Worm (Caenorhabditis elegans) whole organism, L2 larva: Measurements from ENCODE around the gene srsx-37.
A peak's percentile ranks its signal among the peaks of the same experiment; 100 is the strongest.

Source experiments
- C34F6.9 ChIP-seq: fragments of 150-350 bp; optimal IDR thresholded peaks from 2 replicates; lab custom pipeline; 2014; ENCODE audit warnings: missing biosample characterization, missing genetic modification characterization
- F13H6.1 ChIP-seq: sonication (generic microtip); optimal IDR thresholded peaks from 2 replicates; lab custom pipeline; 2016; ENCODE audit warnings: missing genetic modification characterization, missing compliant biosample characterization
- R02D3.7 ChIP-seq: fragments of 150-350 bp; optimal IDR thresholded peaks from 2 replicates; lab custom pipeline; 2014; ENCODE audit warnings: missing biosample characterization, missing genetic modification characterization
- Y55F3AM.14 ChIP-seq: fragments of 200-800 bp; sonication (Bioruptor generic); optimal IDR thresholded peaks from 2 replicates; lab custom pipeline; 2018; ENCODE audit warnings: mild to moderate bottlenecking, missing genetic modification characterization, missing compliant biosample characterization
- ZK546.5 ChIP-seq: sonication (generic microtip); optimal IDR thresholded peaks from 2 replicates; lab custom pipeline; 2017; ENCODE audit warnings: missing biosample characterization, missing genetic modification characterization
- alr-1 ChIP-seq: fragments of 150-350 bp; optimal IDR thresholded peaks from 2 replicates; lab custom pipeline; 2014; ENCODE audit warnings: missing biosample characterization, missing genetic modification characterization
- aly-2 ChIP-seq: fragments of 150-350 bp; optimal IDR thresholded peaks from 2 replicates; lab custom pipeline; 2014; ENCODE audit warnings: missing biosample characterization, missing genetic modification characterization
- ama-1 ChIP-seq: fragments of 150-350 bp; optimal IDR thresholded peaks from 2 replicates; lab custom pipeline; 2018; ENCODE audit warnings: inconsistent platforms
- blmp-1 ChIP-seq: sonication (generic microtip); optimal IDR thresholded peaks from 2 replicates; lab custom pipeline; 2017; ENCODE audit warnings: missing genetic modification characterization, mild to moderate bottlenecking, missing compliant biosample characterization, antibody characterized with exemption, moderate library complexity; ENCODE audit not compliant: insufficient read depth
- ceh-16 ChIP-seq: fragments of 150-350 bp; optimal IDR thresholded peaks from 2 replicates; lab custom pipeline; 2014; ENCODE audit warnings: missing biosample characterization, missing genetic modification characterization
- crh-2 ChIP-seq: sonication (generic microtip); optimal IDR thresholded peaks from 2 replicates; lab custom pipeline; 2017; ENCODE audit warnings: missing biosample characterization, missing genetic modification characterization
- dmd-4 ChIP-seq: sonication (generic microtip); optimal IDR thresholded peaks from 2 replicates; lab custom pipeline; 2017; ENCODE audit warnings: missing biosample characterization, missing genetic modification characterization
- egl-27 ChIP-seq: sonication (generic microtip); optimal IDR thresholded peaks from 3 replicates; lab custom pipeline; 2017; ENCODE audit warnings: missing biosample characterization, missing genetic modification reagents, missing genetic modification characterization
- elt-1 ChIP-seq: fragments of 150-350 bp; optimal IDR thresholded peaks from 2 replicates; lab custom pipeline; 2014; ENCODE audit warnings: missing biosample characterization, missing genetic modification characterization
- fos-1 ChIP-seq: fragments of 150-350 bp; optimal IDR thresholded peaks from 2 replicates; lab custom pipeline; 2014; ENCODE audit warnings: missing biosample characterization, missing genetic modification characterization
- gmeb-1 ChIP-seq: fragments of 150-350 bp; optimal IDR thresholded peaks from 2 replicates; lab custom pipeline; 2014; ENCODE audit warnings: missing biosample characterization, missing genetic modification characterization
- lin-13 ChIP-seq: fragments of 150-350 bp; optimal IDR thresholded peaks from 2 replicates; lab custom pipeline; 2014; ENCODE audit warnings: missing biosample characterization, missing genetic modification reagents, missing genetic modification characterization
- lin-39 ChIP-seq: fragments of 150-350 bp; optimal IDR thresholded peaks from 2 replicates; lab custom pipeline; 2014; ENCODE audit warnings: missing biosample characterization, missing genetic modification reagents, missing genetic modification characterization
- mbf-1 ChIP-seq: sonication (generic microtip); optimal IDR thresholded peaks from 2 replicates; lab custom pipeline; 2017; ENCODE audit warnings: missing biosample characterization, missing genetic modification characterization
- mdl-1 ChIP-seq, 2 experiments: fragments of 150-350 bp in 1 of 2; sonication (generic microtip) in 1 of 2; optimal IDR thresholded peaks; 2 replicates each; lab custom pipeline; 2017; ENCODE audit warnings: missing biosample characterization in 2 of 2, missing genetic modification characterization in 2 of 2
- nhr-10 ChIP-seq: sonication (generic microtip); optimal IDR thresholded peaks from 2 replicates; lab custom pipeline; 2017; ENCODE audit warnings: missing biosample characterization, missing genetic modification characterization
- nhr-11 ChIP-seq: fragments of 150-350 bp; optimal IDR thresholded peaks from 2 replicates; lab custom pipeline; 2014; ENCODE audit warnings: missing biosample characterization, missing genetic modification characterization
- nhr-12 ChIP-seq: fragments of 150-350 bp; optimal IDR thresholded peaks from 2 replicates; lab custom pipeline; 2014; ENCODE audit warnings: missing biosample characterization, missing genetic modification characterization
- nhr-129 ChIP-seq: fragments of 150-350 bp; optimal IDR thresholded peaks from 2 replicates; lab custom pipeline; 2014; ENCODE audit warnings: missing biosample characterization, missing genetic modification characterization
- nhr-23 ChIP-seq: fragments of 150-350 bp; optimal IDR thresholded peaks from 2 replicates; lab custom pipeline; 2014; ENCODE audit warnings: missing biosample characterization, missing genetic modification reagents, missing genetic modification characterization
- nhr-6 ChIP-seq: fragments of 150-350 bp; optimal IDR thresholded peaks from 2 replicates; lab custom pipeline; 2014; ENCODE audit warnings: missing biosample characterization, missing genetic modification characterization
- nhr-77 ChIP-seq: fragments of 150-350 bp; optimal IDR thresholded peaks from 2 replicates; lab custom pipeline; 2014; ENCODE audit warnings: missing biosample characterization, missing genetic modification characterization
- sem-4 ChIP-seq: fragments of 150-350 bp; optimal IDR thresholded peaks from 2 replicates; lab custom pipeline; 2014; ENCODE audit warnings: missing biosample characterization, missing genetic modification reagents, missing genetic modification characterization
- skn-1 ChIP-seq: sonication (generic microtip); optimal IDR thresholded peaks from 2 replicates; lab custom pipeline; 2017; ENCODE audit warnings: missing biosample characterization, missing genetic modification characterization
- sma-3 ChIP-seq: sonication (generic microtip); optimal IDR thresholded peaks from 2 replicates; lab custom pipeline; 2016; ENCODE audit warnings: missing genetic modification reagents, missing genetic modification characterization, missing compliant biosample characterization
- sma-9 ChIP-seq, 2 experiments: fragments of 150-350 bp in 1 of 2; sonication (generic microtip) in 1 of 2; optimal IDR thresholded peaks; 2 replicates each; lab custom pipeline; 2014 to 2016; ENCODE audit warnings: missing genetic modification characterization in 2 of 2, mild to moderate bottlenecking in 1 of 2, missing biosample characterization in 1 of 2, missing compliant biosample characterization in 1 of 2, missing genetic modification reagents in 1 of 2, moderate library complexity in 1 of 2
- unc-39 ChIP-seq: fragments of 150-350 bp; optimal IDR thresholded peaks from 2 replicates; lab custom pipeline; 2014; ENCODE audit warnings: missing biosample characterization, missing genetic modification characterization
- unc-55 ChIP-seq: fragments of 150-350 bp; sonication (generic microtip); optimal IDR thresholded peaks from 3 replicates; lab custom pipeline; 2014; ENCODE audit warnings: missing biosample characterization, missing genetic modification reagents, missing genetic modification characterization
- unc-62 ChIP-seq: fragments of 150-350 bp; optimal IDR thresholded peaks from 2 replicates; lab custom pipeline; 2014; ENCODE audit warnings: missing biosample characterization, missing genetic modification reagents, missing genetic modification characterization
- zag-1 ChIP-seq: fragments of 150-350 bp; optimal IDR thresholded peaks from 2 replicates; lab custom pipeline; 2014; ENCODE audit warnings: missing biosample characterization, missing genetic modification characterization
- ztf-1 ChIP-seq: fragments of 200-800 bp; sonication (Bioruptor generic); conservative IDR thresholded peaks from 2 replicates; pipeline ENCODE4 v1.3.6; 2022; ENCODE audit warnings: missing genetic modification characterization, missing compliant biosample characterization
- ztf-4 ChIP-seq: fragments of 150-350 bp; optimal IDR thresholded peaks from 2 replicates; lab custom pipeline; 2014; ENCODE audit warnings: missing biosample characterization, missing genetic modification characterization

Gene srsx-37

ce11 chrV:15226206-15226605 is 32.7 kb downstream of the srsx-37 start:
- TF ChIP-seq F13H6.1 (tag; lab: Kevin White, UChicago) (no peak), lin-39 (tag; lab: Kevin White, UChicago) (no peak), fos-1 (peak; percentile 74)

DNA sequence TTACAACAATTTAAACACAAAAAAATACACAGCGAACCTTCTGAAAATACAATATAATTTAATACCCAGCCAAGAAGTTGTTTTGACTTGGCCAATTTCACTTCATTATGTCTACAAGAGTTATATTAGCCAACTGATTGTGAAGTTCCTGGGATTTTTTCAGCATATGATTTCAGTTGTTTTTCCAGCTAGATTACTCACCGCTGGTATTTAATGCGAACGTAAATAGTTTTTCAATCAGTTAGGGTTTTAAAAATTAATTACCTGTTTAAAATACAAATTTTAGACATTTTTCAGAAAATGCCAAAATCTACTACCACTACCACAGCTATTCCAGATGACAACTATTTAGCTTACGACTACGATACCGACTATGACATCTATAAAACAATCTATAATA is 33.3 kb downstream of the srsx-37 start, which contains the start of gene srw-14:
TSS of gene srw-14 (plus strand) at position 301 of the 400 bp plus-strand sequence.
- TF ChIP-seq ztf-4 (tag; lab: Kevin White, UChicago), result no peak
- TF ChIP-seq unc-39 (tag; lab: Kevin White, UChicago), result no peak
- TF ChIP-seq skn-1 (tag; lab: Kevin White, UChicago), result no peak
- TF ChIP-seq zag-1 (tag; lab: Kevin White, UChicago), result no peak
- TF ChIP-seq crh-2 (tag; lab: Kevin White, UChicago), result no peak
- no peak for TF ChIP-seq ama-1 (lab: Kevin White, UChicago)
- no peak for TF ChIP-seq mdl-1 (tag; optimal IDR thresholded peaks at IDR 0.05; lab: Kevin White, UChicago)
- no peak for TF ChIP-seq unc-62 (GFP tag; lab: Kevin White, UChicago)
- no peak for TF ChIP-seq mbf-1
- no peak for TF ChIP-seq sma-3 (GFP tag; lab: Kevin White, UChicago)
- no peak for TF ChIP-seq gmeb-1
- no peak for TF ChIP-seq nhr-23
- no peak for TF ChIP-seq sem-4 (tag; lab: Kevin White, UChicago)

DNA sequence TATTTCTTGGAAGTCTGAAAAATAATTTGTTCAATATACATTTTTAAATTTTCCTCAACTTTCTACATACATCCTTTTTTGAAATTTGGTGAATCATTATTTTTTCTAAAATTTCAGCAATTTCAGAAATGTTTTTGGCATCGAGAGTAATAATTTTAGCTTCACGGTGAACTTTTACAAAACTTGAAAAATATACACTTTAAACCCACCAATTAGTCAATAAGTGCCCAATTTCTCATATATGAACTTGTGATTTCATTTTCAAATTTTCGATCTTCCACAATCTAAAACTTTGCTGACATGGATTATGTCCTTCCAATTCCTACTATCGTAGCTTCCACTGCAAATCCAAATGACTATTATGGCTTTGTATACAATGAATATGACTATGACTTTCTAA is 35.3 kb downstream of the srsx-37 start, which contains the start of gene srw-24:
TSS of gene srw-24 (plus strand) at position 301 of the 400 bp plus-strand sequence.
- TF ChIP-seq C34F6.9 (tag; lab: Kevin White, UChicago) (no peak), fos-1 (no peak), gmeb-1 (no peak), nhr-77 (tag; lab: Kevin White, UChicago) (no peak), ztf-1 (GFP tag; lab: Robert Waterston, UW) (no peak), aly-2 (tag; lab: Kevin White, UChicago) (no peak), nhr-10 (tag; lab: Kevin White, UChicago) (no peak), egl-27 (tag; lab: Kevin White, UChicago) (no peak), nhr-23 (no peak), sma-3 (GFP tag; lab: Kevin White, UChicago) (no peak), unc-55 (GFP tag; lab: Kevin White, UChicago) (no peak), nhr-11 (tag; lab: Kevin White, UChicago) (no peak), blmp-1 (tag; lab: Kevin White, UChicago) (no peak), ama-1 (lab: Kevin White, UChicago) (no peak), mbf-1 (no peak), nhr-12 (no peak), elt-1 (no peak)

- no peak for TF ChIP-seq nhr-10 (tag; lab: Kevin White, UChicago)
- TF ChIP-seq egl-27 (tag; lab: Kevin White, UChicago), result no peak
- no peak for TF ChIP-seq ama-1 (lab: Kevin White, UChicago)
- TF ChIP-seq nhr-23, result no peak
- TF ChIP-seq ztf-4 (tag; lab: Kevin White, UChicago), result no peak
- no peak for TF ChIP-seq nhr-6 (tag; lab: Kevin White, UChicago)
- no peak for TF ChIP-seq lin-13 (GFP tag; lab: Kevin White, UChicago)
- TF ChIP-seq gmeb-1, result no peak
- TF ChIP-seq alr-1 (tag; lab: Kevin White, UChicago), result no peak
- TF ChIP-seq zag-1 (tag; lab: Kevin White, UChicago), result no peak
- no peak for TF ChIP-seq sem-4 (tag; lab: Kevin White, UChicago)
- no peak for TF ChIP-seq unc-39 (tag; lab: Kevin White, UChicago)
- no peak for TF ChIP-seq nhr-12
- no peak for TF ChIP-seq dmd-4
- TF ChIP-seq ZK546.5 (tag; lab: Kevin White, UChicago), result no peak
- TF ChIP-seq mdl-1 (tag; optimal IDR thresholded peaks at IDR 0.05; lab: Kevin White, UChicago), result no peak
- no peak for TF ChIP-seq unc-62 (GFP tag; lab: Kevin White, UChicago)
Observed at ce11 chrV:15221330-15221729, 37.6 kb downstream of the srsx-37 start, which contains the start of gene irld-25. TSS of gene irld-25 (plus strand) at chrV:15221630.

DNA sequence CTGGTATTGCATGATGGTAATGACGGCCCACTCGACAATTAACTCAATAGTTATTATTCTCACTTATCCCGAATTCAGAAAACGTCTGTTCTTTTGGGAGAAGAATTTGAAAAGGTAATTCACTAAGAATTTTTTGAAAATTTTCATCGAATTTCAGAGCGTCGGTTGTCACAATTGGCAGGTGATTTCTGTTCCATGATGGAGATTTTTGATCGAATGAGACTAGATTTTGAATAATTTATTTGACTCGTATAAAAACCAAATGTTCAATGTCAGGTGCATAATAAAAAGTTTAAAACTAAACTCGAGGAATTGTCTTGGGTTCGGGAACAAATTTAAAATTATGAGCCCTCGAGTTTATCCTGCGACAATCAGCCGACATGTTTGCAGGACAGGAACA is 42.2 kb downstream of the srsx-37 start, which contains the start of gene sri-25:
TSS of gene sri-25 (plus strand) at position 301 of the 400 bp plus-strand sequence.
- TF ChIP-seq lin-39 (tag; lab: Kevin White, UChicago) (no peak), F13H6.1 (tag; lab: Kevin White, UChicago) (no peak), ceh-16 (tag; lab: Kevin White, UChicago) (no peak), Y55F3AM.14 (GFP tag; lab: Kevin White, UChicago) (no peak), nhr-129 (tag; lab: Kevin White, UChicago) (no peak), lin-13 (GFP tag; lab: Kevin White, UChicago) (no peak), mdl-1 (tag; optimal IDR thresholded peaks at IDR 0.05; lab: Kevin White, UChicago) (no peak), unc-39 (tag; lab: Kevin White, UChicago) (no peak), sma-9 (GFP tag; optimal IDR thresholded peaks at IDR 0.05; lab: Kevin White, UChicago) (no peak), sma-9 (tag; optimal IDR thresholded peaks at IDR 0.05; lab: Kevin White, UChicago) (no peak), elt-1 (no peak), R02D3.7 (tag; lab: Kevin White, UChicago) (no peak)
